Fruit fly (Drosophila melanogaster) S2 (cell line): ENCODE data around the gene Hmu.
A peak's percentile ranks its signal among the peaks of the same experiment; 100 is the strongest.

Experiments
- CG8478 ChIP-seq: fragments of >200 bp; optimal IDR thresholded peaks from 2 replicates; lab custom pipeline; 2018
- CTCF ChIP-seq, 2 experiments: fragments of >200 bp; optimal IDR thresholded peaks; 2 replicates each; lab custom pipeline; 2018

Gene Hmu

dm6 chr3R:27270379-27271266 lies 17.9 kb upstream of the Hmu start:
- TF ChIP-seq CG8478 (lab: Kevin White, UChicago), result no peak
- no peak for TF ChIP-seq CTCF (optimal IDR thresholded peaks at IDR 0.05; lab: Kevin White, UChicago)

dm6 chr3R:27272233-27272632 lies 16.3 kb upstream of the Hmu start:
- no peak for TF ChIP-seq CTCF (optimal IDR thresholded peaks at IDR 0.05; lab: Kevin White, UChicago)
- no peak for TF ChIP-seq CG8478 (lab: Kevin White, UChicago)

DNA sequence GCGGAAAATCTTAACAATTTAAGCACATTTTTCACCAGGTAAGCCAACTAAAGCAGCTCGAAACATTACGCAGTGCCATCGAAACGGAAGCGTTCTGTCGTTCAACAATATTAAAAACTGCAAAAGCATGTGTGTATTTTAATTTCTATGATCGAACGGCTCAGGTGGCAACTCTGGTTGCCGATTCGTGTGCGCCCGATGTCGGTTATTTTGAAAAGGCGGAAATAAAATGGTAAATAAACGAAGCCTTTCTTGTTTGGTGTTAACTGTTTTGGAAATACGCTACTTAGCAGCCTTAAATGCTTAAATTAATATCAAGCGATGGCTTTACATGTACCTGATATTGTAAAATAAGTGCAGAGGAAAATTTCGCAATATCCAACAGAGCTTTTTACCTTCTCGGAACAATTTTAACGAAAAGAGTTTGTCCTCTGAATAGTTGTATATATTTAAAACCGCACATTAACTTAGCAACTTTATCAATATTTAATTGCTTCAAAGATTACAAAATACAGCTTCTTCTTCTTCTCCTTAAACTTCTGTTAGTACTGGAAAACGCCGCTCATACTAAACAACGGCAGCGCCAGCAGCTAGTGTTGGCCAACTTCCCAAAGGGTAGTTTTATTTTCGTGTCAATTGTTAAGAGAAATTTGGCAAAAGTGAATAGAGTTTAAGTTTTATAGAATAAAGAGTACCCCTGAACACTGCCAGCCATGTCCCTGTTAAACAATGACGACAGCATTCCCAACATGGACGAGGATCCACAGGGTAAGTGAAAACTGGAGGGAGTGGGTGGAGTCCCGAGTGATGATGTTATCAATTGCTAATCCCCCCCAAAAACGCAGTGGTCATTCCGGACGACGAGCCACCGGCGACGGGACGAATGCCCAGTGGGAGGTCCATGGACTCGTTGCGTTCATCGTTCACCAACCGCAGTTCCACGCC lies 15.2 kb upstream of the Hmu start, which contains the start of gene CG5934:
TSS of gene CG5934 (plus strand) at position 588 of the 945 bp plus-strand sequence.
- peak in 1 of 2 experiments; percentile 3 for TF ChIP-seq CTCF (optimal IDR thresholded peaks at IDR 0.05; lab: Kevin White, UChicago)
- no peak for TF ChIP-seq CG8478 (lab: Kevin White, UChicago)

DNA sequence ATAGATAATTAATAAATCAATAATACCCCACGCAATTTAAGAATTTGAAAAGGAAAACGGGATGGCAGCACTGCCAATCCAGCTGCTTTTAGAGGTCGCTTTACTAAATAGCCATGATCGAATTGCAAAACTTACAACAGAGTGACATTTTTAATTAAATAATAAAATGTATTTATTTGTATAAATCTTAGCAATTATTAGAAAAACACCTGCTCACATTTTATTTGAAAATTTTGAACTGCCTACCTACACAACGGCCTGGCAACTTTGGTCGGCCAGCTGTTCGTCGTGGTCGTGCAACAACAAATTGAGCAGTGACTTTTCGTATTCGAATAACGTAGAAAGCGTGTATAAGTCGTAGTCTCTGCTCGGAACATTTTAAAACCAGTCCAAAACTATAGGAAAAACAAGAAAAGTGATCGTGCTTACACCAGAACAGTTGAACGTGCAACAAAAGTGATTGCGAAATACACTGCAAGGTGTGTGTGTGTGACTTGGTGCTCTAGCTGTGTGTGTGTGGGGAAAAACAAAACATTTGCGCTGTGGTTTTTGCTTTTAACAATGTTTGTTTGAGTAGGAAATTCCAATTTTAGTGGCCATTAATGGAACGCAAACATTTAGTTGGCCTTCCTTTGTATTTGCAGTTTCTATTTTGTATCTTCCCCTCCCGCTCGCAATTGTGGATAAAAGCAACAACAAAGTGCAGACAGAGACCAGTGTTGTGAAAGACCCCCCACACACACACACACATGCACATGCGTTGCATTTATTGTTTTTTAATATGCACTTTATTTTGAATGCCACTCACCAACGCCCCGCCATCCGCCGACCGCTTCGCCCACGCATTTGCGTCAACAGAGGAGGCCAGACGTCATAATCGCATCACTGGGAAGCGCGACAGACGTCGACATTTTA lies 13.8 kb upstream of the Hmu start, which contains the start of gene CG5938:
TSS of gene CG5938 (plus strand) at position 262 of the 915 bp plus-strand sequence.
- TF ChIP-seq CG8478 (lab: Kevin White, UChicago) (no peak), CTCF (optimal IDR thresholded peaks at IDR 0.05; lab: Kevin White, UChicago) (no peak)

- no peak for TF ChIP-seq CTCF (optimal IDR thresholded peaks at IDR 0.05; lab: Kevin White, UChicago)
- TF ChIP-seq CG8478 (lab: Kevin White, UChicago), result no peak
Measured at dm6 chr3R:27279478-27279877, 9.1 kb upstream of the Hmu start.

DNA sequence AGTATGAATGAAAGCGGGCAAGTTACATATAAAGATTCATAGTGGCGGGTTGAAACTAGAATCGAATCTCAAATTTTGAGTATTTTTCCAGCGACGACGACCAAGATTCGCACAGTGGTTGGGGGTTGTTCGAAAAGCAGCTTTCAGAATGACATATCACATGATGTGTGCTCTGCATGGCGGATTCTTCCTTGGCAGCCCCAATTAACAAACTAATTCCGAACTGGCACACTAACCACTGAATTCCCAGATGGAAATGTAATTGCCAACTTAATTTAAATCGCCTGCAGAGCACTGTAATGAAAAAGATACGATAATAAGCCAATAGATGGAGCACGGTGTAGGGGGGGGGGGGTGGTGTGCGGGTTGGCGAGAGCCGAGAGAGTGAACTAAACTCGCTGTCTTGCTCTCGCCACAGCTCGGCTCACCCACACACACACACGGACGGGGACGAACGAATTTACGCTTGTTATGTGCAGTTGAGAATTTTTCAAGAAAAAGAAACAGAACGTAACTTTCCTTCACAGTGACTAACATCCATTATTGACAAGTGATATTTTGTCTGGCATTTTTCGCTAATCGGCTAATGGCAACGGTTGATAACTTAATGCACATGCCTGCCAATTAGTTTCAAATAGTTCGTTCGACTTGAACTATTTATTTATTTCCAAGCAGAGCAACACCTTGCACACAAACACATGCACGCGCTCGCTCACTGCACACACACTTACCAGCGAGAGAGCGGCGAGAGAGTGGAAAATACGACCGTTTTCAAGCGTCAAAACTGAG lies 7.4 kb upstream of the Hmu start:
- TF ChIP-seq CTCF (optimal IDR thresholded peaks at IDR 0.05; lab: Kevin White, UChicago) (peak; percentile 3 to 15), CG8478 (lab: Kevin White, UChicago) (no peak)

- TF ChIP-seq CG8478 (lab: Kevin White, UChicago) (no peak), CTCF (optimal IDR thresholded peaks at IDR 0.05; lab: Kevin White, UChicago) (peak in 1 of 2 experiments; percentile 16)
Measured at dm6 chr3R:27281811-27282131, 6.8 kb upstream of the Hmu start.

dm6 chr3R:27282286-27282685 lies 6.3 kb upstream of the Hmu start, which contains the start of gene mrt:
Gene mrt, minus strand, starts transcription at chr3R:27282661.
- TF ChIP-seq CG8478 (lab: Kevin White, UChicago) (no peak), CTCF (optimal IDR thresholded peaks at IDR 0.05; lab: Kevin White, UChicago) (no peak)

dm6 chr3R:27283645-27284044 lies 4.9 kb upstream of the Hmu start, which contains the start of gene CG3368:
Gene CG3368, plus strand, starts transcription at chr3R:27283780.
- TF ChIP-seq CTCF (optimal IDR thresholded peaks at IDR 0.05; lab: Kevin White, UChicago), result no peak

DNA sequence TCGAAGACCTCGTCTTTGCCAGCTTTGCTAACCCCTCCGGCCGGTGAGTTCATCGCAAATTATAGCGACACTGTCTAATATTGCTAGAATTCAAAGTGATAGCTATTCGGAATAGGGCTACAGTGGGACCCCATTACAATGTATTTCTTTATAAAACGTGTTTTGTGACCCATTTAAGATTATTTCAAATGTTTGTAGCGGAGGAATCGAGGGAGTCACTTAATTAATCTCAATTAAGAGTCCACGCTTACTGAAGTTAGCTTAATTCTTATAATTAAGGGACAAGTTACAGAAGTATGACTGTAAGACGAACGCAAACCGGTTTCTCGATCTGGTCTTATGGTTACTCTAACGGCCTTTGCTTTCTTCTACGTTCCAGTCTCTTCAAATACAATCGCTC lies 1.1 kb downstream of the Hmu start:
- TF ChIP-seq CTCF (optimal IDR thresholded peaks at IDR 0.05; lab: Kevin White, UChicago), result no peak
- TF ChIP-seq CG8478 (lab: Kevin White, UChicago), result no peak

- TF ChIP-seq CG8478 (lab: Kevin White, UChicago) (no peak), CTCF (optimal IDR thresholded peaks at IDR 0.05; lab: Kevin White, UChicago) (no peak)
Measured at dm6 chr3R:27292159-27292880, 3.8 kb downstream of the Hmu start, which contains the start of gene CG3348. Gene CG3348, minus strand, starts transcription at chr3R:27292209.

DNA sequence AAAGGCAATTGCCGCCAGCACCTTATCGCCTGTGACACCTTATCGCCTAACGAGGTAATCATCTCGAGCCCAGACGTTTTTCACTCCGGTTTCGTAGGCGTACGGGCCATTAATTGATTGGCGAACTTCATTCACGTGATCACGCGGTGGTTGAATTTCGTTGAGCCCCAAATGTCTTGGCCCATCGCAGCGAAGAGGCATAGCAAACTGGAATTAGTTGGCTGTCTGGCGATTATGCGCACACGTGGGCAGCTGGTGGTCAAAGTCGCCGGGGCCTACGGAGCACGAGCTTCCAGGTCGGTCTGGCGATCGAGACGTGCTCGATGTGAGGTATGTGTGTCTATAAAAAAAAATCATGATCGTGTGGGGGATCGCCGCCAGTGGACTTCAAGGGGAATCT lies 4.5 kb downstream of the Hmu start:
- TF ChIP-seq CTCF (optimal IDR thresholded peaks at IDR 0.05; lab: Kevin White, UChicago) (no peak), CG8478 (lab: Kevin White, UChicago) (no peak)
